Fruit fly (Drosophila melanogaster): ENCODE data around the gene beg.

Gene beg

DNA sequence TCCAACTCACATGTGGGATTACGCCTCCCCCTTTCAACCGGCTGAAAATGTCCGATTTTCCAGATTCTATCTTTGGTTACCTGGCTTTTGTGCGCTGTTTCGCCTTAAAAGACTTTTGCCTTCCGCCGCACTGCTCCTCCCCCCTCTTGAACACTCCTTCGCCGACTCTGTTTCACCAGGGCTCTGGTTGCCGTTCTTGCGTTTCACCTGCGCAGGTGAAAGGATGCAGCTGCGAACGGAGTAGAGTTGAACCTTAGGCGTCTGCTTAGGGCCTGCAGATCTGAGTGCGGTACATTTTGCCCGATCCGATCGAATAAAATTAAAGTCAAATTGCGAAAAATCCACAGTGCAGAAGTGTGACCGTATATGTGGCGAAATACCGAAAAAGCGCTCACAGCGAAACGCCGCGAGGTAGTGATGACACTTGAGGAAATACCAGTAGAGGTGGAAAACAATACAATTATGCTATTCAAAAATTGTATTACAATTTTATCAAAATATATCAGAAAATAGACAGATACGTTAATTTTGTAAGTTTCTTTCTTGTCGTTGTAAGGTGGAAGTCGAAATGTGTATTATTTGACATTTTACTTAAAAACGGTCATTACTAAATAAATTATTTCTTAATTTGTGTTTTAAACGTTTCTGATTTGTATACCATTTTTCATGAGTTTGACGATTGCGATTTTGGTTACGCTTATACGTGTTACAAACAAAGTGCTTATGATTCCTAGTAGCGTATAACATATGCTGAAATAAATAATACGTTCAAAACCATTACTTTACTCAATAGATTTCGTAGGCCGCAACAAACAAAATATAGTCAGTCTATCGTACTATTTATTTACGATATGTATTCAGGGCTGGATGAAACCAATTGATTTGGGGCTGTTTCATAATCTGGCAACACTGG is 19.5 kb upstream of the beg start, which contains the start of the genes CG6664 and CG7728 (continued):
- no peak for TF ChIP-seq disco-r (GFP tag; optimal IDR thresholded peaks at IDR 0.05)
- peak; percentile 15 for TF ChIP-seq CG17802 (tag; optimal IDR thresholded peaks at IDR 0.05)
- 0 out of 2 replicates have a peak, but pooled peaks have one; percentile 35 for TF ChIP-seq CG8765 (GFP tag; IDR thresholded peaks at IDR 0.05)
- peak; percentile 59 for TF ChIP-seq CG12391 (tag; optimal IDR thresholded peaks at IDR 0.05)
- peak; percentile 42 for TF ChIP-seq CG15696 (tag; optimal IDR thresholded peaks at IDR 0.05)
- TF ChIP-seq crp (GFP tag; optimal IDR thresholded peaks at IDR 0.05), result peak in 1 of 2 experiments; percentile 9
- TF ChIP-seq CG8924 (tag; optimal IDR thresholded peaks at IDR 0.05), result peak; percentile 47
- TF ChIP-seq mld (GFP tag; IDR thresholded peaks at IDR 0.05; ENCODE audit: partially characterized antibody), result no peak
- TF ChIP-seq CG14710 (tag; optimal IDR thresholded peaks at IDR 0.05), result peak; percentile 81
- no peak for TF ChIP-seq Asciz (GFP tag; optimal IDR thresholded peaks at IDR 0.05)
- TF ChIP-seq YL-1 (GFP tag; optimal IDR thresholded peaks at IDR 0.05), result peak; percentile 32
- peak; percentile 52 for TF ChIP-seq CG10366 (GFP tag; IDR thresholded peaks at IDR 0.05)
- no peak for TF ChIP-seq pfk (GFP tag; optimal IDR thresholded peaks at IDR 0.05)
- TF ChIP-seq sug (tag; optimal IDR thresholded peaks at IDR 0.05), result peak; percentile 60
- TF ChIP-seq MESR4 (GFP tag; optimal IDR thresholded peaks at IDR 0.05), result peak; percentile 95
- TF ChIP-seq CG34422 (GFP tag; IDR thresholded peaks at IDR 0.05), result peak; percentile 52
- peak; percentile 55 for TF ChIP-seq CG33557 (GFP tag; optimal IDR thresholded peaks at IDR 0.05)
- TF ChIP-seq CG1602 (GFP tag; optimal IDR thresholded peaks at IDR 0.05), result peak; percentile 53
- TF ChIP-seq CG34376 (GFP tag; optimal IDR thresholded peaks at IDR 0.05), result peak; percentile 39
- TF ChIP-seq vnd (GFP tag; IDR thresholded peaks at IDR 0.05; ENCODE audit: partially characterized antibody), result 0 out of 3 replicates have a peak, but pooled peaks have one; percentile 32
- TF ChIP-seq CG17612 (GFP tag; IDR thresholded peaks at IDR 0.05), result no peak
- peak; percentile 78 for TF ChIP-seq CG17361 (GFP tag; IDR thresholded peaks at IDR 0.05)
- no peak for TF ChIP-seq scrt (GFP tag; optimal IDR thresholded peaks at IDR 0.05)
- TF ChIP-seq Optix (GFP tag; IDR thresholded peaks at IDR 0.05), result no peak
- TF ChIP-seq gro (GFP tag; optimal IDR thresholded peaks at IDR 0.05), result no peak
- no peak for TF ChIP-seq CG16779 (GFP tag; IDR thresholded peaks at IDR 0.05)
- TF ChIP-seq CG4328 (GFP tag; optimal IDR thresholded peaks at IDR 0.05), result peak; percentile 56
- no peak for TF ChIP-seq bowl (GFP tag; IDR thresholded peaks at IDR 0.05)
- TF ChIP-seq Chrac-16 (GFP tag; optimal IDR thresholded peaks at IDR 0.05), result peak; percentile 41
- peak; percentile 48; the same call in 1 of the 3 replicates for TF ChIP-seq Doc3 (GFP tag; IDR thresholded peaks at IDR 0.05; ENCODE audit: partially characterized antibody)
- TF ChIP-seq chn (GFP tag; optimal IDR thresholded peaks at IDR 0.05), result peak; percentile 7
- peak; percentile 44 for TF ChIP-seq HLH54F (GFP tag; optimal IDR thresholded peaks at IDR 0.05)
- 0 out of 2 replicates have a peak, but pooled peaks have one; percentile 28 for TF ChIP-seq wor (GFP tag; IDR thresholded peaks at IDR 0.05)
- peak; percentile 42 for TF ChIP-seq CG2116 (GFP tag; optimal IDR thresholded peaks at IDR 0.05)
- TF ChIP-seq Fer2 (tag; optimal IDR thresholded peaks at IDR 0.05), result peak; percentile 25
- TF ChIP-seq CG11560 (tag; IDR thresholded peaks at IDR 0.05), result no peak
- no peak for TF ChIP-seq cwo (GFP tag; optimal IDR thresholded peaks at IDR 0.05)
- no peak for TF ChIP-seq CG3995 (GFP tag; optimal IDR thresholded peaks at IDR 0.05)
- TF ChIP-seq fd96Cb (tag; optimal IDR thresholded peaks at IDR 0.05), result peak; percentile 20

Data from whole organism, embryonic.